Worm (Caenorhabditis elegans): ENCODE data around the gene R02F11.11.

DNA sequence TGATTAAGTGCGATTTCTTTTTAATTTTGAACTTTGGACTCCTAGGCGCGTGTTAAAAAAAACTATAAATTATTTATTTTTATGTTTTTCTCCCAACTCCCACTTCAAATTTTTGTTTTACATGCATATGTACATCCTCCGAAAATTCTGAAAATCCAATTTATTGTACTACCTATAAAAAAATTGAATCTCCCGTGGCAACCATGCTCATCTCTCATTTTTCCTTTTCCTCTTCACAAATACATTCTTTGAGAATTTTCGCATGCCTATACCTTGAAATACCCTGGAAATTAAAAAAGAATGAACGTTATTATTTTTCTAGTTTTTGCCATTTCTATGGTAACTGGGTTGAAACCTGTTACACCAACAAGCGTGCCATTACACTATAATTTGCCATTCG lies 2.8 kb upstream of the R02F11.11 start, which contains the start of gene R02F11.10:
- TF ChIP-seq W03F9.2 (tag; optimal IDR thresholded peaks at IDR 0.05) (no peak), him-1 (tag; optimal IDR thresholded peaks at IDR 0.05) (no peak), dao-5 (tag; optimal IDR thresholded peaks at IDR 0.05) (no peak)
